Worm (Caenorhabditis elegans) whole organism, mixed stage, embryonic: ENCODE measurements around the gene fbxa-182.

Source experiments
- M03D4.4 ChIP-seq: sonication (generic microtip); optimal IDR thresholded peaks from 2 replicates; lab custom pipeline; 2017; ENCODE audit warnings: mild to moderate bottlenecking, missing genetic modification characterization, missing compliant biosample characterization
- bed-3 ChIP-seq: fragments of 200-800 bp; sonication (Bioruptor generic); optimal IDR thresholded peaks from 3 replicates; lab custom pipeline; 2018; ENCODE audit warnings: mild to moderate bottlenecking, missing genetic modification characterization, moderate library complexity, missing compliant biosample characterization
- blmp-1 ChIP-seq: fragments of 150-350 bp; optimal IDR thresholded peaks from 2 replicates; lab custom pipeline; 2014; ENCODE audit warnings: missing biosample characterization, missing genetic modification characterization
- ceh-39 ChIP-seq: fragments of 150-350 bp; optimal IDR thresholded peaks from 2 replicates; lab custom pipeline; 2014; ENCODE audit warnings: missing biosample characterization, missing genetic modification characterization
- ceh-43 ChIP-seq: fragments of 200-800 bp; sonication (Bioruptor generic); optimal IDR thresholded peaks from 2 replicates; lab custom pipeline; 2018; ENCODE audit warnings: mild to moderate bottlenecking, missing genetic modification characterization, moderate library complexity, missing compliant biosample characterization
- ceh-83 ChIP-seq: fragments of 200-800 bp; sonication (Bioruptor generic); optimal IDR thresholded peaks from 2 replicates; lab custom pipeline; 2018; ENCODE audit warnings: mild to moderate bottlenecking, missing genetic modification characterization, missing compliant biosample characterization
- cnd-1 ChIP-seq: fragments of 200-800 bp; sonication (Bioruptor generic); optimal IDR thresholded peaks from 2 replicates; lab custom pipeline; 2018; ENCODE audit warnings: mild to moderate bottlenecking, missing genetic modification characterization, missing compliant biosample characterization
- elt-1 ChIP-seq: sonication (generic microtip); optimal IDR thresholded peaks from 2 replicates; lab custom pipeline; 2017; ENCODE audit warnings: missing genetic modification characterization, mild to moderate bottlenecking, missing compliant biosample characterization, antibody characterized with exemption, moderate library complexity, borderline replicate concordance; ENCODE audit not compliant: insufficient read depth
- elt-3 ChIP-seq: fragments of 150-350 bp; optimal IDR thresholded peaks from 2 replicates; lab custom pipeline; 2014; ENCODE audit warnings: missing biosample characterization, missing genetic modification characterization
- flh-1 ChIP-seq: fragments of 200-800 bp; sonication (Bioruptor generic); optimal IDR thresholded peaks from 2 replicates; lab custom pipeline; 2018; ENCODE audit warnings: mild to moderate bottlenecking, missing genetic modification characterization, moderate library complexity, missing compliant biosample characterization
- hlh-1 ChIP-seq: fragments of 150-350 bp; optimal IDR thresholded peaks from 2 replicates; lab custom pipeline; 2014; ENCODE audit warnings: missing biosample characterization, missing genetic modification reagents, missing genetic modification characterization
- lin-13 ChIP-seq: fragments of 150-350 bp; optimal IDR thresholded peaks from 2 replicates; lab custom pipeline; 2014; ENCODE audit warnings: missing biosample characterization, missing genetic modification characterization
- mab-5 ChIP-seq: fragments of 150-350 bp; optimal IDR thresholded peaks from 2 replicates; lab custom pipeline; 2014; ENCODE audit warnings: missing biosample characterization, missing genetic modification characterization
- mep-1 ChIP-seq: fragments of 150-350 bp; optimal IDR thresholded peaks from 2 replicates; lab custom pipeline; 2017; ENCODE audit warnings: missing biosample characterization, missing genetic modification reagents, missing genetic modification characterization, inconsistent platforms
- mls-2 ChIP-seq: sonication (generic microtip); optimal IDR thresholded peaks from 2 replicates; lab custom pipeline; 2016; ENCODE audit warnings: mild to moderate bottlenecking, missing genetic modification characterization, moderate library complexity, missing compliant biosample characterization
- nhr-2 ChIP-seq: fragments of 150-350 bp; optimal IDR thresholded peaks from 2 replicates; lab custom pipeline; 2014; ENCODE audit warnings: missing biosample characterization, missing genetic modification characterization
- nhr-237 ChIP-seq: fragments of 150-350 bp; optimal IDR thresholded peaks from 2 replicates; lab custom pipeline; 2014; ENCODE audit warnings: missing biosample characterization, missing genetic modification characterization
- nhr-28 ChIP-seq: fragments of 150-350 bp; optimal IDR thresholded peaks from 2 replicates; lab custom pipeline; 2014; ENCODE audit warnings: missing biosample characterization, missing genetic modification characterization
- nhr-76 ChIP-seq: sonication (generic microtip); optimal IDR thresholded peaks from 2 replicates; lab custom pipeline; 2017; ENCODE audit warnings: missing biosample characterization, missing genetic modification characterization
- pha-4 ChIP-seq: fragments of 150-350 bp; optimal IDR thresholded peaks from 2 replicates; lab custom pipeline; 2018; ENCODE audit warnings: missing biosample characterization, missing genetic modification reagents, missing genetic modification characterization
- sem-2 ChIP-seq: fragments of 200-800 bp; sonication (Bioruptor generic); optimal IDR thresholded peaks from 2 replicates; lab custom pipeline; 2018; ENCODE audit warnings: mild to moderate bottlenecking, missing genetic modification characterization, missing compliant biosample characterization
- snpc-4 ChIP-seq: fragments of 150-350 bp; optimal IDR thresholded peaks from 2 replicates; lab custom pipeline; 2014; ENCODE audit warnings: missing biosample characterization, missing genetic modification characterization
- sptf-1 ChIP-seq: sonication (generic microtip); optimal IDR thresholded peaks from 2 replicates; lab custom pipeline; 2017; ENCODE audit warnings: mild to moderate bottlenecking, missing genetic modification characterization, moderate library complexity, missing compliant biosample characterization
- tbx-8 ChIP-seq: fragments of 200-800 bp; sonication (Bioruptor generic); optimal IDR thresholded peaks from 2 replicates; lab custom pipeline; 2018; ENCODE audit warnings: mild to moderate bottlenecking, missing genetic modification characterization, moderate library complexity, missing compliant biosample characterization
- unc-120 ChIP-seq: sonication (generic microtip); optimal IDR thresholded peaks from 2 replicates; lab custom pipeline; 2017; ENCODE audit warnings: missing genetic modification characterization, missing compliant biosample characterization; ENCODE audit not compliant: poor library complexity, severe bottlenecking
- unc-39 ChIP-seq: fragments of 150-350 bp; optimal IDR thresholded peaks from 2 replicates; lab custom pipeline; 2014; ENCODE audit warnings: missing biosample characterization, missing genetic modification characterization
- unc-62 ChIP-seq: fragments of 150-350 bp; optimal IDR thresholded peaks from 2 replicates; lab custom pipeline; 2014; ENCODE audit warnings: missing biosample characterization, missing genetic modification reagents, missing genetic modification characterization
- zip-8 ChIP-seq: fragments of 150-350 bp; optimal IDR thresholded peaks from 2 replicates; lab custom pipeline; 2014; ENCODE audit warnings: missing biosample characterization, missing genetic modification characterization
- ztf-11 ChIP-seq: fragments of 150-350 bp; optimal IDR thresholded peaks from 2 replicates; lab custom pipeline; 2014; ENCODE audit warnings: missing biosample characterization, missing genetic modification characterization

The fbxa-182 gene

DNA sequence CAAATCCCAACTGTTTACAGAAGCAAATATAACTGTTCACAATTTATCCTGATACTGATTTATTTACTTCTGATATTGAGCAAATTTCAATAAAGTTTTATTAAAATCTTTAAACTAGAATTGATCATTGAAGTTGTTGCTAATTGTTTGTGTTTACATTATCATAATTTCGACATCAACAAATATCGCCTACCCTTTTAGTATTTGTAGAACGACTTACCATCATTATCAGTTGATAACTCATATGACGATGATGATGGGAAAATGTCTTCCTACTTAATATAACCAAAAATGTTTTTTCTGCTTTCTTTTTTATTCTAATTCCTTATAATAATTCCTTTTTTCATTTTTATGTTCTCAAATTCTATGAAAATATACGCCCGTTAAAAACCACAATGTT is 8.1 kb upstream of the fbxa-182 start:
- TF ChIP-seq ceh-83 = no peak
- no peak for TF ChIP-seq cnd-1 (tag; lab: Kevin White, UChicago)
- TF ChIP-seq zip-8 (tag; lab: Kevin White, UChicago) = no peak
- TF ChIP-seq lin-13 (tag; lab: Kevin White, UChicago) = no peak
- no peak for TF ChIP-seq ceh-39 (tag; lab: Kevin White, UChicago)

ce11 chrII:2418836-2419235 is 6.3 kb upstream of the fbxa-182 start, which contains the start of gene fbxc-20:
Gene fbxc-20 (plus strand): TSS chrII:2419136.
- TF ChIP-seq pha-4 (tag; lab: Kevin White, UChicago) (no peak), elt-3 (no peak), zip-8 (tag; lab: Kevin White, UChicago) (no peak), blmp-1 (tag; lab: Kevin White, UChicago) (no peak), ceh-83 (no peak), elt-1 (tag; lab: Kevin White, UChicago) (no peak)

ce11 chrII:2417889-2418288 is 5.3 kb upstream of the fbxa-182 start, which contains the start of the genes F42G2.5 and F42G2.7:
Gene F42G2.5 (minus strand): TSS chrII:2417989.
Gene F42G2.7 (plus strand): TSS chrII:2418158.
- TF ChIP-seq blmp-1 (tag; lab: Kevin White, UChicago) = no peak
- no peak for TF ChIP-seq unc-62 (GFP tag; lab: Kevin White, UChicago)
- no peak for TF ChIP-seq hlh-1 (tag; lab: Kevin White, UChicago)
- TF ChIP-seq pha-4 (tag; lab: Kevin White, UChicago) = no peak
- TF ChIP-seq elt-1 (tag; lab: Kevin White, UChicago) = no peak
- no peak for TF ChIP-seq nhr-237 (tag; lab: Kevin White, UChicago)

ce11 chrII:2415439-2415838 is 2.9 kb upstream of the fbxa-182 start, which contains the start of gene fbxa-4:
Gene fbxa-4 (minus strand): TSS chrII:2415531.
- TF ChIP-seq nhr-76 = no peak
- no peak for TF ChIP-seq unc-39 (tag; lab: Kevin White, UChicago)
- no peak for TF ChIP-seq ceh-83
- TF ChIP-seq mls-2 (tag; lab: Kevin White, UChicago) = no peak
- TF ChIP-seq flh-1 (GFP tag; lab: Kevin White, UChicago) = no peak

DNA sequence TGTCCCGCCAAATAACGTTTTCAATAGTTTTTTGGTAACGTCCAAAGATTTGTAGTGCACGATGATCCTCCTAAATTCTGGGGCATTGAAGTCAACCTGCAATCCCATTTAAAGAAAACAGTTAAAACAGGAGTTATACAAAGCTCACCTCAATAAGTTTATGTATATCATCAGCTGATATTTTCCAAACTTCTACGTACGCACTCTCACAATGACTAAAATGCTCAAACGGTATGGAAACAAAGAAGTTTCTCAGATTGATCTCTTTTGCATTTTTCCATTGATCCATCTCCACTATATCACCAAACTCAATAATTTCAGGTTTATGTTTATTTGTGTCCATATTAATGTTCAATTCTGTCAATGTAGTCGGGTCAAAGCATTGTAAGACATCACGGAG is 994 bp downstream of the fbxa-182 start:
- no peak for TF ChIP-seq mab-5 (tag; lab: Kevin White, UChicago)

DNA sequence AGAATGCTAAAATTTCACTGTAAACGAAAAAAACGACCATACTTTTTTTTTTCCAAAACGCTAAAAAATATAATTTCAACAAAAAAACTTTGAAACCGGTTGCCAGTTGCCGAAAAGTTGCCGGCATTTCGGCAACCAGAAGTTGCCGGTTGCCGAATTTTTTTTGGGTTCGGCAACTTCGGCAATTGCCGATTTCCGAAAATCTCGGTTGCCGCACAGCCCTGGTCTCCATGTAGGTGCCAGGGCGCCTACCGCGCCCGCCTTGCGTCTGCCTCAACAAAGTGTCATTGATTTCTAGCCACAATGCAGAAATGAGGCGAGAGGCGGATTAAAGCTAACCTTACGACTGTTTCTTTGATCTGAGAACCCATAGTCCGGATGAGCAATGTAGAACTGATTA is 1.5 kb downstream of the fbxa-182 start:
- TF ChIP-seq nhr-2 (no peak), sptf-1 (tag; lab: Kevin White, UChicago) (no peak), unc-39 (tag; lab: Kevin White, UChicago) (no peak), M03D4.4 (tag; lab: Kevin White, UChicago) (no peak), flh-1 (GFP tag; lab: Kevin White, UChicago) (no peak), ceh-43 (GFP tag; lab: Kevin White, UChicago) (no peak), nhr-28 (no peak), cnd-1 (tag; lab: Kevin White, UChicago) (no peak), nhr-76 (no peak), mep-1 (tag; lab: Kevin White, UChicago) (no peak)

- TF ChIP-seq zip-8 (tag; lab: Kevin White, UChicago) = no peak
- no peak for TF ChIP-seq ztf-11
- no peak for TF ChIP-seq sptf-1 (tag; lab: Kevin White, UChicago)
- TF ChIP-seq tbx-8 (GFP tag; lab: Kevin White, UChicago) = no peak
- TF ChIP-seq mls-2 (tag; lab: Kevin White, UChicago) = no peak
- TF ChIP-seq lin-13 (tag; lab: Kevin White, UChicago) = no peak
- no peak for TF ChIP-seq unc-120 (tag; lab: Kevin White, UChicago)
- no peak for TF ChIP-seq flh-1 (GFP tag; lab: Kevin White, UChicago)
- no peak for TF ChIP-seq ceh-39 (tag; lab: Kevin White, UChicago)
- TF ChIP-seq bed-3 (GFP tag; lab: Kevin White, UChicago) = no peak
- TF ChIP-seq nhr-28 = no peak
- TF ChIP-seq unc-62 (GFP tag; lab: Kevin White, UChicago) = no peak
- no peak for TF ChIP-seq snpc-4 (tag; lab: Kevin White, UChicago)
- TF ChIP-seq M03D4.4 (tag; lab: Kevin White, UChicago) = no peak
- TF ChIP-seq sem-2 = no peak
- no peak for TF ChIP-seq blmp-1 (tag; lab: Kevin White, UChicago)
These were observed 8.6 kb downstream of the fbxa-182 start, which contains the start of gene F16G10.1 for ce11 chrII:2403984-2404383. Gene F16G10.1 (plus strand): TSS chrII:2404284.
